Fruit fly (Drosophila melanogaster): ENCODE data around the gene Galk.

The Galk gene

DNA sequence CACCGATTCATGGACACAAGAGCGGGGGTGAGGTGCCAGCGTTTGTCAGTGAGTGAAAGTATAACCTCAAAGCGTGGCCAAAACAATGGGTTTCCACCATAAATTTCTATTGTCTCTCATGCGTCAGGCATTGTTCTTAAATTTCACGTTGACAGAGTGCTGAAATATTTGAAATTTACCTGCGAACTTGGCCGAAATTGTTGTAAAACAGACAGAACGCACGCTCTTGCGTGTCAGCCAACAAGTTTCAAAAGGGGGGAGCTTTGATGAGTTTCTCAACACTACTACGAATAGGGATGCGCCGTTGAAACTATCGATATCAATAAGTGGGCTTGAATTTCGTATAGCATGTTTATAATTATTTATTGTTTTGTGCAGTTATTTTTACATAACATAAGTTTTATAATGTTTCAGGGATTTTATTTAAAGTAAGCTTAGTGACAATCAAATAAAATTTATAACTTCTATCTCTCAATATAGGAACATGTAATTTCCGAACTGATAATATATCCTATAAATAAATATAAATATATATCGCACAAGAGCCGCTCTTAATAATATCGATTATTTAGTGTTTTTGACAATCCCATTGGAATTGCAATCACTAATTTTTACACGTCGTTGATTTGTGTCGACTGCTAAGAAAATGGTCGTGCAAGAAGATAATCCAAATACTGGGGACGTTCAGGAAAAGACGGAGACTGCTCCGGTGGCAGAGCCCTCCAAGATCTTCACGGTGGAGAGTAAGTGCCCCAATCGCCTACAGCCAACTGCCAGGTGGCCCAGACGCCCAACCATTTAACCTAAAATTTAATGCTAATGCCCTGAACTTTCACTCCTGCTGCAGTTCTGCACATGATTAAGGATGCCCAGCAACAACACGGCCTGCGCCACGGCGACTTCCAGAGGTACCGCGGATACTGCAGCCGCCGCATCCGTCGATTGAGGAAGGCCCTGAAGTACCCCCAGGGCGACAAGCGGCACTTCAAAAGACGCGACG is 11.1 kb downstream of the Galk start, which contains the start of the genes pix and Srp68 (continued):
- TF ChIP-seq CG12236 (GFP tag; optimal IDR thresholded peaks at IDR 0.05) (no peak), bigmax (GFP tag; optimal IDR thresholded peaks at IDR 0.05) (peak; percentile 97), sna (GFP tag; IDR thresholded peaks at IDR 0.05; ENCODE audit: partially characterized antibody) (peak; percentile 75), trem (tag; optimal IDR thresholded peaks at IDR 0.05) (peak; percentile 85), sens (GFP tag) (peak; percentile 91), CG4360 (GFP tag; IDR thresholded peaks at IDR 0.05) (no peak), so (GFP tag; IDR thresholded peaks at IDR 0.05) (no peak), Blimp-1 (GFP tag; optimal IDR thresholded peaks at IDR 0.05) (peak; percentile 76), stc (GFP tag; IDR thresholded peaks at IDR 0.05) (no peak), Oaz (GFP tag; IDR thresholded peaks at IDR 0.05) (no peak), Dbx (GFP tag; IDR thresholded peaks at IDR 0.05) (peak; percentile 67; the same call in 1 of the 3 replicates), CG11695 (GFP tag; IDR thresholded peaks at IDR 0.05) (no peak; the same call in 2 of the 3 replicates), CG1792 (GFP tag; optimal IDR thresholded peaks at IDR 0.05) (no peak), CG17612 (GFP tag; IDR thresholded peaks at IDR 0.05) (no peak), CG4424 (GFP tag; optimal IDR thresholded peaks at IDR 0.05) (peak; percentile 74), oc (tag; optimal IDR thresholded peaks at IDR 0.05) (no peak), Rx (GFP tag; IDR thresholded peaks at IDR 0.05) (no peak), CG13287 (GFP tag; IDR thresholded peaks at IDR 0.05; ENCODE audit: partially characterized antibody) (peak; percentile 85), inv (GFP tag; IDR thresholded peaks at IDR 0.05; ENCODE audit: partially characterized antibody) (peak; percentile 86), nerfin-2 (GFP tag; IDR thresholded peaks at IDR 0.05; ENCODE audit: partially characterized antibody) (peak; percentile 45; the same call in 1 of the 2 replicates), CG7987 (GFP tag; optimal IDR thresholded peaks at IDR 0.05) (no peak), CG33557 (GFP tag; optimal IDR thresholded peaks at IDR 0.05) (peak; percentile 75), da (GFP tag; optimal IDR thresholded peaks at IDR 0.05) (no peak), Gug (GFP tag; IDR thresholded peaks at IDR 0.05) (no peak), Stat92E (GFP tag; optimal IDR thresholded peaks at IDR 0.05) (peak in 1 of 3 experiments; percentile 76), CG9727 (GFP tag; optimal IDR thresholded peaks at IDR 0.05) (peak; percentile 79), disco-r (GFP tag; optimal IDR thresholded peaks at IDR 0.05) (peak; percentile 7), Mes4 (GFP tag; optimal IDR thresholded peaks at IDR 0.05) (peak; percentile 1), sr (GFP tag; IDR thresholded peaks at IDR 0.05) (no peak), Hsf (GFP tag; optimal IDR thresholded peaks at IDR 0.05) (peak; percentile 61), Nf-YA (GFP tag; IDR thresholded peaks at IDR 0.05) (no peak), CG10267 (tag; optimal IDR thresholded peaks at IDR 0.05) (peak; percentile 99), Hand (GFP tag; optimal IDR thresholded peaks at IDR 0.05) (no peak), CG6683 (GFP tag; optimal IDR thresholded peaks at IDR 0.05) (peak; percentile 18), pan (optimal IDR thresholded peaks at IDR 0.05) (no peak), pan (GFP tag; optimal IDR thresholded peaks at IDR 0.05 in 1 of 2, IDR thresholded peaks at IDR 0.05 in 1 of 2) (no peak), mam (GFP tag; optimal IDR thresholded peaks at IDR 0.05) (peak; percentile 39), bbx (GFP tag; IDR thresholded peaks at IDR 0.05; ENCODE audit: partially characterized antibody) (no peak), Adf1 (GFP tag; IDR thresholded peaks at IDR 0.05) (no peak), CG17912 (GFP tag; optimal IDR thresholded peaks at IDR 0.05) (peak; percentile 26), CG43689 (GFP tag; IDR thresholded peaks at IDR 0.05) (no peak), CG10209 (GFP tag; optimal IDR thresholded peaks at IDR 0.05) (peak; percentile 61), corto (GFP tag; optimal IDR thresholded peaks at IDR 0.05) (no peak), jing (GFP tag; optimal IDR thresholded peaks at IDR 0.05) (no peak), gsb-n (tag; optimal IDR thresholded peaks at IDR 0.05) (no peak), CG1602 (GFP tag; optimal IDR thresholded peaks at IDR 0.05) (peak; percentile 53), br (optimal IDR thresholded peaks at IDR 0.05) (no peak), Camta (GFP tag; optimal IDR thresholded peaks at IDR 0.05) (no peak), odd (GFP tag; optimal IDR thresholded peaks at IDR 0.05) (no peak)
